Worm (Caenorhabditis elegans) whole organism, mixed stage, embryonic: ENCODE results near the gene srg-6.

Experiments
- M03D4.4 ChIP-seq: sonication (generic microtip); optimal IDR thresholded peaks from 2 replicates; lab custom pipeline; 2017; ENCODE audit warnings: mild to moderate bottlenecking, missing genetic modification characterization, missing compliant biosample characterization
- bed-3 ChIP-seq: fragments of 200-800 bp; sonication (Bioruptor generic); optimal IDR thresholded peaks from 3 replicates; lab custom pipeline; 2018; ENCODE audit warnings: mild to moderate bottlenecking, missing genetic modification characterization, moderate library complexity, missing compliant biosample characterization
- blmp-1 ChIP-seq: fragments of 150-350 bp; optimal IDR thresholded peaks from 2 replicates; lab custom pipeline; 2014; ENCODE audit warnings: missing biosample characterization, missing genetic modification characterization
- ceh-43 ChIP-seq: fragments of 200-800 bp; sonication (Bioruptor generic); optimal IDR thresholded peaks from 2 replicates; lab custom pipeline; 2018; ENCODE audit warnings: mild to moderate bottlenecking, missing genetic modification characterization, moderate library complexity, missing compliant biosample characterization
- ces-1 ChIP-seq: fragments of 150-350 bp; optimal IDR thresholded peaks from 2 replicates; lab custom pipeline; 2014; ENCODE audit warnings: missing biosample characterization, missing genetic modification reagents, missing genetic modification characterization
- cnd-1 ChIP-seq: fragments of 200-800 bp; sonication (Bioruptor generic); optimal IDR thresholded peaks from 2 replicates; lab custom pipeline; 2018; ENCODE audit warnings: mild to moderate bottlenecking, missing genetic modification characterization, missing compliant biosample characterization
- drap-1 ChIP-seq: fragments of 200-800 bp; sonication (Bioruptor generic); optimal IDR thresholded peaks from 3 replicates; lab custom pipeline; 2018; ENCODE audit warnings: mild to moderate bottlenecking, missing genetic modification characterization, missing compliant biosample characterization
- elt-1 ChIP-seq: sonication (generic microtip); optimal IDR thresholded peaks from 2 replicates; lab custom pipeline; 2017; ENCODE audit warnings: missing genetic modification characterization, mild to moderate bottlenecking, missing compliant biosample characterization, antibody characterized with exemption, moderate library complexity, borderline replicate concordance; ENCODE audit not compliant: insufficient read depth
- elt-3 ChIP-seq: fragments of 150-350 bp; optimal IDR thresholded peaks from 2 replicates; lab custom pipeline; 2014; ENCODE audit warnings: missing biosample characterization, missing genetic modification characterization
- flh-1 ChIP-seq: fragments of 200-800 bp; sonication (Bioruptor generic); optimal IDR thresholded peaks from 2 replicates; lab custom pipeline; 2018; ENCODE audit warnings: mild to moderate bottlenecking, missing genetic modification characterization, moderate library complexity, missing compliant biosample characterization
- ham-2 ChIP-seq: fragments of 200-800 bp; sonication (Bioruptor generic); optimal IDR thresholded peaks from 2 replicates; lab custom pipeline; 2018; ENCODE audit warnings: mild to moderate bottlenecking, missing genetic modification characterization, missing compliant biosample characterization
- hlh-1 ChIP-seq: fragments of 150-350 bp; optimal IDR thresholded peaks from 2 replicates; lab custom pipeline; 2014; ENCODE audit warnings: missing biosample characterization, missing genetic modification reagents, missing genetic modification characterization
- lin-32 ChIP-seq: fragments of 200-800 bp; sonication (Bioruptor generic); optimal IDR thresholded peaks from 2 replicates; lab custom pipeline; 2018; ENCODE audit warnings: mild to moderate bottlenecking, missing genetic modification characterization, missing compliant biosample characterization
- lsy-2 ChIP-seq: fragments of 150-350 bp; optimal IDR thresholded peaks from 2 replicates; lab custom pipeline; 2014; ENCODE audit warnings: missing biosample characterization, missing genetic modification characterization
- mab-5 ChIP-seq: fragments of 150-350 bp; optimal IDR thresholded peaks from 2 replicates; lab custom pipeline; 2014; ENCODE audit warnings: missing biosample characterization, missing genetic modification characterization
- mep-1 ChIP-seq: fragments of 150-350 bp; optimal IDR thresholded peaks from 2 replicates; lab custom pipeline; 2017; ENCODE audit warnings: missing biosample characterization, missing genetic modification reagents, missing genetic modification characterization, inconsistent platforms
- mls-2 ChIP-seq: sonication (generic microtip); optimal IDR thresholded peaks from 2 replicates; lab custom pipeline; 2016; ENCODE audit warnings: mild to moderate bottlenecking, missing genetic modification characterization, moderate library complexity, missing compliant biosample characterization
- nhr-237 ChIP-seq: fragments of 150-350 bp; optimal IDR thresholded peaks from 2 replicates; lab custom pipeline; 2014; ENCODE audit warnings: missing biosample characterization, missing genetic modification characterization
- nhr-28 ChIP-seq: fragments of 150-350 bp; optimal IDR thresholded peaks from 2 replicates; lab custom pipeline; 2014; ENCODE audit warnings: missing biosample characterization, missing genetic modification characterization
- nhr-76 ChIP-seq: sonication (generic microtip); optimal IDR thresholded peaks from 2 replicates; lab custom pipeline; 2017; ENCODE audit warnings: missing biosample characterization, missing genetic modification characterization
- pha-4 ChIP-seq: fragments of 150-350 bp; optimal IDR thresholded peaks from 2 replicates; lab custom pipeline; 2018; ENCODE audit warnings: missing biosample characterization, missing genetic modification reagents, missing genetic modification characterization
- snpc-4 ChIP-seq: fragments of 150-350 bp; optimal IDR thresholded peaks from 2 replicates; lab custom pipeline; 2014; ENCODE audit warnings: missing biosample characterization, missing genetic modification characterization
- tbx-8 ChIP-seq: fragments of 200-800 bp; sonication (Bioruptor generic); optimal IDR thresholded peaks from 2 replicates; lab custom pipeline; 2018; ENCODE audit warnings: mild to moderate bottlenecking, missing genetic modification characterization, moderate library complexity, missing compliant biosample characterization
- unc-120 ChIP-seq: sonication (generic microtip); optimal IDR thresholded peaks from 2 replicates; lab custom pipeline; 2017; ENCODE audit warnings: missing genetic modification characterization, missing compliant biosample characterization; ENCODE audit not compliant: poor library complexity, severe bottlenecking
- unc-39 ChIP-seq: fragments of 150-350 bp; optimal IDR thresholded peaks from 2 replicates; lab custom pipeline; 2014; ENCODE audit warnings: missing biosample characterization, missing genetic modification characterization
- zip-8 ChIP-seq: fragments of 150-350 bp; optimal IDR thresholded peaks from 2 replicates; lab custom pipeline; 2014; ENCODE audit warnings: missing biosample characterization, missing genetic modification characterization
- ztf-11 ChIP-seq: fragments of 150-350 bp; optimal IDR thresholded peaks from 2 replicates; lab custom pipeline; 2014; ENCODE audit warnings: missing biosample characterization, missing genetic modification characterization

srg-6 gene

DNA sequence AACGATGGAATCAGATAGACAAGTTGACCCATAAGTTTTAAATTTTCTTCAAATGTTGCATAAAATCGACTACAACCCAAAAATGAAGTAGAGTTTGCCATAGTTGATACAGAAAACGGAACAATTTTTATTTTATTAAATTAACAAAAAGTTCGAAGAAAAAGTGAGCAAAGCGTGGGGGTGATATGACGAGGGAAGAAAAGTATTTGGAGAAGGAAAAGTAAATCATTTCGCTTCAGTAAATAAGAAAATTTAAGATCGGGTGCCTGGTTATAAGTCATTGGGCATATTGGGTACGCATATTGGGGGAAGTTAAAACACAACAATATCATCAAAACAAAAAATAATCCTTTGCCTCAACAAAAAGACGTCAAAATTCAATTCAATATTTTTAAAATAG is at the start of gene srg-6:
Gene srg-6 (minus strand): TSS at position 101 of the 400 bp plus-strand sequence.
- TF ChIP-seq lin-32 (GFP tag; lab: Kevin White, UChicago) (no peak), mep-1 (no peak), unc-39 (tag; lab: Kevin White, UChicago) (no peak), bed-3 (GFP tag; lab: Kevin White, UChicago) (no peak), elt-1 (tag; lab: Kevin White, UChicago) (no peak)

ce11 chrIII:6315515-6315914 is 49.7 kb upstream of the srg-6 start:
- no peak for TF ChIP-seq nhr-76 (tag; lab: Kevin White, UChicago)
- no peak for TF ChIP-seq ham-2
- TF ChIP-seq flh-1 = no peak
- TF ChIP-seq M03D4.4 = no peak
- TF ChIP-seq lin-32 (GFP tag; lab: Kevin White, UChicago) = no peak
- no peak for TF ChIP-seq zip-8 (tag; lab: Kevin White, UChicago)
- TF ChIP-seq lsy-2 (tag; lab: Kevin White, UChicago) = no peak
- TF ChIP-seq pha-4 (tag; lab: Kevin White, UChicago) = no peak
- TF ChIP-seq nhr-28 (tag; lab: Kevin White, UChicago) = no peak
- TF ChIP-seq blmp-1 = no peak
- TF ChIP-seq ztf-11 (tag; lab: Kevin White, UChicago) = no peak
- TF ChIP-seq elt-3 = no peak
- no peak for TF ChIP-seq unc-120 (tag; lab: Kevin White, UChicago)

ce11 chrIII:6312244-6312643 is 46.4 kb upstream of the srg-6 start:
- no peak for TF ChIP-seq M03D4.4
- TF ChIP-seq ces-1 (GFP tag; lab: Kevin White, UChicago) = peak; percentile 16
- no peak for TF ChIP-seq elt-3
- no peak for TF ChIP-seq nhr-76 (tag; lab: Kevin White, UChicago)
- no peak for TF ChIP-seq cnd-1 (tag; lab: Kevin White, UChicago)

DNA sequence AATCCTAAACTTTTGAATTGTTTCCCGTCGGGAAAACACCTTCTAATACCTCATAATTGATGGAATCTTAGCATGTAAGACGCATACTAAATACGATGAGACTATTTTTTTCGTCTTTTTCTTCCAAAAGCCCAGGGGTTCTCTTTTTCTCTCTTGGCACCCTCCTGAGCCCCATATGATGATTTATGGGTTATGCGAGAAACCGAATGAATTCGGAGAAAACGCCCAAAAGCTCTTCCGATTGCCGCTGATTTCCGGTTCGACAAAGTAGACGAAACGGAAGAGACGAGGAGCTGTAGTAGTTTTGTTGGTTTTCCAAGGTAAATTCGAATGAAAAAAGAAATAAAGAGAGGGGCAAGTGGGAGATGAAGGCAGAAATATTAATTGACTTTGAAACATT is 45.6 kb upstream of the srg-6 start:
- TF ChIP-seq flh-1 (no peak), hlh-1 (tag; lab: Kevin White, UChicago) (no peak), elt-1 (tag; lab: Kevin White, UChicago) (no peak), drap-1 (GFP tag; lab: Kevin White, UChicago) (no peak), bed-3 (GFP tag; lab: Kevin White, UChicago) (no peak), ceh-43 (no peak), M03D4.4 (no peak), mab-5 (tag; lab: Kevin White, UChicago) (no peak), mls-2 (no peak), unc-120 (tag; lab: Kevin White, UChicago) (no peak), blmp-1 (no peak), lsy-2 (tag; lab: Kevin White, UChicago) (no peak)

DNA sequence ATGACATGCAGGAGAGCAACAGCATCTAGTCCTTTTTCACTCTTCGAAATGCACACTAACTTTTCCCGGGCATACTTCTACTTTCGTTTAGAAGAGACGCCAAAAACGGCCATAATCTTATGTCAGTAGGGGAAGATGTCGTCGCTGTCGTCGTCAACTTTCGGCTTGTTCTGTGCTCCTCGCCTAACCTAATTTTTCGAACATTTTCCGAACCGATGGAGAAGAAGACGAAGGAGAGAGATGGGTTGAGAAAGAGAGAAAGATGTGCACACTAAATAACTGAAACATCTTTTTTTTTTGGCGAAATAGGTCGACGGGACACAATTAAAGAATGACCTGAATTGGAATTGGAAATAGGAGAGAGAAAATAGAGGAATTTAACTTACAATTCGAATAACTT is 44.5 kb upstream of the srg-6 start:
- peak; percentile 89 for TF ChIP-seq ces-1 (GFP tag; lab: Kevin White, UChicago)
- no peak for TF ChIP-seq nhr-237 (tag; lab: Kevin White, UChicago)
- TF ChIP-seq cnd-1 (tag; lab: Kevin White, UChicago) = no peak
- no peak for TF ChIP-seq tbx-8 (GFP tag; lab: Kevin White, UChicago)

- TF ChIP-seq zip-8 (tag; lab: Kevin White, UChicago) (no peak), snpc-4 (tag; lab: Kevin White, UChicago) (no peak), ham-2 (no peak), ces-1 (GFP tag; lab: Kevin White, UChicago) (no peak), mab-5 (tag; lab: Kevin White, UChicago) (no peak), ztf-11 (tag; lab: Kevin White, UChicago) (no peak), tbx-8 (GFP tag; lab: Kevin White, UChicago) (no peak), nhr-237 (tag; lab: Kevin White, UChicago) (no peak), mep-1 (no peak)
- TF ChIP-seq, all 35 proteins: peak for 0
Observed at ce11 chrIII:6309066-6309465, 43.3 kb upstream of the srg-6 start, which contains the start of gene gar-2. gar-2 (plus strand) TSS chrIII:6309366.

DNA sequence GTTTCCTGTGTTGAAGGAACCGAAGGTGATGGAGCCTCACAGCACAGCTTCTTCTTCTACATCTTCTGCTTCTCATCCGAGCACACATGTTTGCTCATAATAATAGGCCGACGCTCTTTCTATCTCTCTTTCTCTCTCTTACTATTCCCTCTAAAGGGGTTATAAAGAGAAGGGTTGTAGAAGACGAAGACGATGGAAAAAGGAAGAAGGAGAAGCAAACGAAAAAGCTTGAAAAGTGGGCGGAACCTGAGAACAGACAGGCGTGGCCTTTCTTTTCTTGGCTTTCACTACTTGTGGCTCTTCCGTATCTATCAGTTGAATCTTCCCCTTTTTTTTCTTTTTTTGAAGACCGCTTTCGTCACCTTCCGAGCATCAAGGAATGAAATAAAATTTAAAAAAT is 42.0 kb upstream of the srg-6 start:
- TF ChIP-seq ces-1 (GFP tag; lab: Kevin White, UChicago) = peak; percentile 82
- no peak for TF ChIP-seq blmp-1
- TF ChIP-seq, all 35 proteins: peak for 1
